Worm (Caenorhabditis elegans): ENCODE data around the gene ZC196.5.
"Not testable (repeated sequence)": the region's sequence is repeated elsewhere in the genome, so short reads cannot be mapped to it uniquely, and the experiment has no call there.

- not testable (repeated sequence) for TF ChIP-seq aha-1 (tag; optimal IDR thresholded peaks at IDR 0.05); egl-27 (tag; optimal IDR thresholded peaks at IDR 0.05); mep-1 (tag; optimal IDR thresholded peaks at IDR 0.05); alr-1 (tag; optimal IDR thresholded peaks at IDR 0.05; ENCODE audit: borderline replicate concordance); nhr-11 (tag; optimal IDR thresholded peaks at IDR 0.05); sptf-1 (tag; optimal IDR thresholded peaks at IDR 0.05); nhr-77 (tag; optimal IDR thresholded peaks at IDR 0.05)
Observed at ce11 chrV:8696218-8696617, 33.0 kb upstream of the ZC196.5 start, which contains the start of gene ZC190.10.

Data from whole organism, L1 larva.